Worm (Caenorhabditis elegans) whole organism, L2 larva: Measurements from ENCODE around the gene Y32B12A.5.

Source experiments
- mab-5 ChIP-seq: fragments of 150-350 bp; optimal IDR thresholded peaks from 2 replicates; lab custom pipeline; 2014; ENCODE audit warnings: missing biosample characterization, missing genetic modification characterization
- nhr-10 ChIP-seq: sonication (generic microtip); optimal IDR thresholded peaks from 2 replicates; lab custom pipeline; 2017; ENCODE audit warnings: missing biosample characterization, missing genetic modification characterization
- peb-1 ChIP-seq: fragments of 150-350 bp; optimal IDR thresholded peaks from 2 replicates; lab custom pipeline; 2014; ENCODE audit warnings: missing biosample characterization, missing genetic modification characterization
- snpc-4 ChIP-seq: fragments of 150-350 bp; optimal IDR thresholded peaks from 2 replicates; lab custom pipeline; 2014; ENCODE audit warnings: missing biosample characterization, missing genetic modification characterization

DNA sequence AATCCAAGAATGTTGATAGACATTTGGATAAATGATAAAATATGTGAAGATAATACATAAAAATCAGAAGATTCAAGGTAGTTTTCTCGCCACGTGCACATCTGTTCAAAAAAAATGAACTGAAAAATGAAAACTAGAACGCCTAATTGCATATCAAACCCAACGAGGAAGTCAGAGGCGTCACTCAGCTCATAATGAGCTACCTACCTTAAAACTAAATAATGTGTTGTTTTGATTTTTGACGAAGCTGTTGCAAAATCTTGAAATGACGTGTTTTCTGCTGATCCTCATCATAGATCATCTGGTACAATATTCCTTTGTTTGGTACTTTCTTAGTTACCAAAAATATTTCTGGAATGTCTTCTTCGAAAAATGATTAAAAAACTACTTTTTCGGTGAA is 16.5 kb downstream of the Y32B12A.5 start, which contains the start of gene srh-138:
- no peak for TF ChIP-seq snpc-4
- no peak for TF ChIP-seq nhr-10 (tag; lab: Kevin White, UChicago)
- TF ChIP-seq mab-5 (tag; lab: Kevin White, UChicago) = no peak
- TF ChIP-seq peb-1 (tag; lab: Kevin White, UChicago) = no peak
